Fruit fly (Drosophila melanogaster) whole organism, prepupa: ENCODE data around the gene spn-F.

ENCODE experiments used
- Blimp-1 ChIP-seq: fragments of 200-800 bp; sonication (Bioruptor generic); optimal IDR thresholded peaks from 3 replicates; lab custom pipeline; 2017; ENCODE audit warnings: missing biosample characterization, missing genetic modification characterization, mild to moderate bottlenecking, moderate library complexity, missing genetic modification reagents
- CG10669 ChIP-seq: fragments of 200-800 bp; sonication (Bioruptor generic); optimal IDR thresholded peaks from 3 replicates; lab custom pipeline; 2018; ENCODE audit warnings: missing biosample characterization, mild to moderate bottlenecking, missing genetic modification characterization, moderate library complexity
- CG11294 ChIP-seq: fragments of 200-800 bp; sonication (Bioruptor generic); IDR thresholded peaks from 2 replicates; pipeline ENCODE4 v1.3.6; 2022; ENCODE audit warnings: missing biosample characterization, missing genetic modification characterization
- CG11762 ChIP-seq: fragments of 200-800 bp; sonication (Bioruptor generic); optimal IDR thresholded peaks from 3 replicates; lab custom pipeline; 2016; ENCODE audit warnings: missing biosample characterization, missing genetic modification characterization; ENCODE audit not compliant: insufficient read depth
- CG11902 ChIP-seq: fragments of 200-800 bp; sonication (Bioruptor generic); optimal IDR thresholded peaks from 3 replicates; lab custom pipeline; 2016; ENCODE audit warnings: missing biosample characterization, missing genetic modification characterization
- CG15336 ChIP-seq: fragments of 200-800 bp; sonication (Bioruptor generic); IDR thresholded peaks from 2 replicates; pipeline ENCODE4 v1.3.6; 2022; ENCODE audit warnings: missing biosample characterization, missing genetic modification characterization
- CG1621 ChIP-seq: fragments of 200-800 bp; sonication (Bioruptor generic); optimal IDR thresholded peaks from 3 replicates; lab custom pipeline; 2018; ENCODE audit warnings: missing biosample characterization, mild to moderate bottlenecking, missing genetic modification characterization
- CG3032 ChIP-seq: fragments of 200-800 bp; optimal IDR thresholded peaks from 2 replicates; lab custom pipeline; 2019; ENCODE audit warnings: missing biosample characterization, mild to moderate bottlenecking, missing genetic modification characterization, moderate library complexity
- CG31627 ChIP-seq: fragments of 200-800 bp; sonication (Bioruptor generic); optimal IDR thresholded peaks from 3 replicates; lab custom pipeline; 2016; ENCODE audit warnings: missing biosample characterization, missing genetic modification characterization
- CG32006 ChIP-seq: fragments of 200-800 bp; sonication (Bioruptor generic); optimal IDR thresholded peaks from 3 replicates; lab custom pipeline; 2017; ENCODE audit warnings: missing biosample characterization, mild to moderate bottlenecking, missing genetic modification characterization
- CG34406 ChIP-seq: fragments of 200-800 bp; sonication (Bioruptor generic); optimal IDR thresholded peaks from 3 replicates; lab custom pipeline; 2016; ENCODE audit warnings: missing biosample characterization, missing genetic modification characterization
- CG3919 ChIP-seq: fragments of 200-800 bp; sonication (Bioruptor generic); optimal IDR thresholded peaks from 3 replicates; lab custom pipeline; 2016; ENCODE audit warnings: missing biosample characterization, missing genetic modification characterization
- CG4318 ChIP-seq: fragments of 200-800 bp; sonication (Bioruptor generic); optimal IDR thresholded peaks from 3 replicates; lab custom pipeline; 2017; ENCODE audit warnings: missing biosample characterization, mild to moderate bottlenecking, missing genetic modification characterization
- CG6163 ChIP-seq: fragments of 200-800 bp; sonication (Bioruptor generic); IDR thresholded peaks from 3 replicates; pipeline ENCODE4 v1.3.6; 2022; ENCODE audit warnings: missing biosample characterization, missing genetic modification characterization
- CG6276 ChIP-seq: fragments of 200-800 bp; sonication (Bioruptor generic); optimal IDR thresholded peaks from 2 replicates; lab custom pipeline; 2017; ENCODE audit warnings: missing biosample characterization, mild to moderate bottlenecking, missing genetic modification characterization
- CG6792 ChIP-seq: fragments of 200-800 bp; sonication (Bioruptor generic); optimal IDR thresholded peaks from 3 replicates; lab custom pipeline; 2016; ENCODE audit warnings: missing biosample characterization, missing genetic modification characterization
- CG6808 ChIP-seq: fragments of 200-800 bp; sonication (Bioruptor generic); optimal IDR thresholded peaks from 3 replicates; lab custom pipeline; 2017; ENCODE audit warnings: missing biosample characterization, missing genetic modification characterization, mild to moderate bottlenecking, moderate library complexity, missing genetic modification reagents
- CG6854 ChIP-seq: fragments of 200-800 bp; sonication (Bioruptor generic); optimal IDR thresholded peaks from 2 replicates; lab custom pipeline; 2017; ENCODE audit warnings: missing biosample characterization, mild to moderate bottlenecking, missing genetic modification characterization
- CG7368 ChIP-seq: fragments of 200-800 bp; sonication (Bioruptor generic); optimal IDR thresholded peaks from 3 replicates; lab custom pipeline; 2016; ENCODE audit warnings: missing biosample characterization, missing genetic modification characterization
- CG8119 ChIP-seq: fragments of 200-800 bp; sonication (Bioruptor generic); IDR thresholded peaks from 3 replicates; pipeline ENCODE4 v1.3.6; 2022; ENCODE audit warnings: missing biosample characterization, missing genetic modification characterization
- CG8319 ChIP-seq: fragments of 200-800 bp; sonication (Bioruptor generic); optimal IDR thresholded peaks from 3 replicates; lab custom pipeline; 2016; ENCODE audit warnings: missing biosample characterization, missing genetic modification characterization
- CG8632 ChIP-seq: fragments of 200-800 bp; sonication (Bioruptor generic); optimal IDR thresholded peaks from 3 replicates; lab custom pipeline; 2016; ENCODE audit warnings: missing biosample characterization, missing genetic modification characterization
- Eip75B ChIP-seq: fragments of 200-800 bp; sonication (Bioruptor generic); optimal IDR thresholded peaks from 3 replicates; lab custom pipeline; 2016; ENCODE audit warnings: missing biosample characterization, missing genetic modification characterization
- Ets96B ChIP-seq: fragments of 200-800 bp; optimal IDR thresholded peaks from 2 replicates; lab custom pipeline; 2019; ENCODE audit warnings: missing biosample characterization, mild to moderate bottlenecking, missing genetic modification characterization, moderate library complexity
- Gug ChIP-seq: fragments of 200-800 bp; sonication (Bioruptor generic); IDR thresholded peaks from 2 replicates; pipeline ENCODE4 v1.3.6; 2022; ENCODE audit warnings: missing biosample characterization, missing genetic modification characterization
- Hr38 ChIP-seq: sonication (Bioruptor generic); optimal IDR thresholded peaks from 2 replicates; lab custom pipeline; 2016; ENCODE audit warnings: missing biosample characterization, missing genetic modification characterization
- Hr39 ChIP-seq: fragments of 200-800 bp; sonication (Bioruptor generic); optimal IDR thresholded peaks from 2 replicates; lab custom pipeline; 2016; ENCODE audit warnings: missing biosample characterization, missing genetic modification characterization
- Hr4 ChIP-seq: fragments of 200-800 bp; sonication (Bioruptor generic); optimal IDR thresholded peaks from 3 replicates; lab custom pipeline; 2016; ENCODE audit warnings: missing biosample characterization, missing genetic modification characterization
- Lpt ChIP-seq: fragments of 200-800 bp; sonication (Bioruptor generic); optimal IDR thresholded peaks from 3 replicates; lab custom pipeline; 2016; ENCODE audit warnings: missing biosample characterization, missing genetic modification characterization
- Met ChIP-seq: fragments of 200-800 bp; sonication (Bioruptor generic); optimal IDR thresholded peaks from 3 replicates; lab custom pipeline; 2016; ENCODE audit warnings: missing biosample characterization, missing genetic modification characterization
- OdsH ChIP-seq: fragments of 200-800 bp; sonication (Bioruptor generic); optimal IDR thresholded peaks from 3 replicates; lab custom pipeline; 2016; ENCODE audit warnings: missing biosample characterization, missing genetic modification characterization
- Smox ChIP-seq: fragments of 200-800 bp; sonication (Bioruptor generic); optimal IDR thresholded peaks from 3 replicates; lab custom pipeline; 2016; ENCODE audit warnings: missing biosample characterization, missing genetic modification characterization
- Sox102F ChIP-seq: fragments of 200-800 bp; sonication (Bioruptor generic); optimal IDR thresholded peaks from 2 replicates; lab custom pipeline; 2016; ENCODE audit warnings: missing biosample characterization, mild to moderate bottlenecking, missing genetic modification characterization
- Sox14 ChIP-seq: fragments of 200-800 bp; sonication (Bioruptor generic); optimal IDR thresholded peaks from 3 replicates; lab custom pipeline; 2016; ENCODE audit warnings: missing biosample characterization, missing genetic modification characterization
- Sox15 ChIP-seq: fragments of 200-800 bp; sonication (Bioruptor generic); optimal IDR thresholded peaks from 3 replicates; lab custom pipeline; 2016; ENCODE audit warnings: missing biosample characterization, missing genetic modification characterization
- acj6 ChIP-seq: fragments of 200-800 bp; sonication (Bioruptor generic); optimal IDR thresholded peaks from 3 replicates; lab custom pipeline; 2016; ENCODE audit warnings: missing biosample characterization, missing genetic modification characterization
- cyc ChIP-seq: fragments of 200-800 bp; sonication (Bioruptor generic); optimal IDR thresholded peaks from 3 replicates; lab custom pipeline; 2016; ENCODE audit warnings: missing biosample characterization, missing genetic modification characterization
- dac ChIP-seq: fragments of 200-800 bp; sonication (Bioruptor generic); optimal IDR thresholded peaks from 2 replicates; lab custom pipeline; 2017; ENCODE audit warnings: missing biosample characterization, mild to moderate bottlenecking, missing genetic modification characterization
- dsx ChIP-seq: fragments of 200-800 bp; optimal IDR thresholded peaks from 3 replicates; lab custom pipeline; 2019; ENCODE audit warnings: missing biosample characterization, mild to moderate bottlenecking, missing genetic modification characterization, moderate library complexity; ENCODE audit not compliant: poor library complexity, severe bottlenecking
- eg ChIP-seq: fragments of 200-800 bp; sonication (Bioruptor generic); IDR thresholded peaks from 3 replicates; pipeline ENCODE4 v1.3.6; 2022; ENCODE audit warnings: missing biosample characterization, missing genetic modification characterization
- esn ChIP-seq: fragments of 200-800 bp; sonication (Bioruptor generic); optimal IDR thresholded peaks from 2 replicates; lab custom pipeline; 2016; ENCODE audit warnings: missing biosample characterization, mild to moderate bottlenecking, missing genetic modification characterization, moderate library complexity
- fd85E ChIP-seq: fragments of 200-800 bp; sonication (Bioruptor generic); optimal IDR thresholded peaks from 3 replicates; lab custom pipeline; 2016; ENCODE audit warnings: missing biosample characterization, missing genetic modification characterization
- lz ChIP-seq: fragments of 200-800 bp; sonication (Bioruptor generic); optimal IDR thresholded peaks from 3 replicates; lab custom pipeline; 2016; ENCODE audit warnings: missing biosample characterization, missing genetic modification characterization
- net ChIP-seq: fragments of 200-800 bp; sonication (Bioruptor generic); optimal IDR thresholded peaks from 3 replicates; lab custom pipeline; 2016; ENCODE audit warnings: missing biosample characterization, missing genetic modification characterization
- spab ChIP-seq: fragments of 200-800 bp; sonication (Bioruptor generic); optimal IDR thresholded peaks from 2 replicates; lab custom pipeline; 2017; ENCODE audit warnings: missing biosample characterization, mild to moderate bottlenecking, missing genetic modification characterization, missing genetic modification reagents
- ss ChIP-seq, 2 experiments: fragments of 200-800 bp; sonication (Bioruptor generic); optimal IDR thresholded peaks; 2 replicates in 1 of 2; 3 replicates in 1 of 2; lab custom pipeline; 2017 to 2018; ENCODE audit warnings: mild to moderate bottlenecking in 2 of 2, missing biosample characterization in 2 of 2, missing genetic modification characterization in 2 of 2, moderate library complexity in 1 of 2
- svp ChIP-seq: fragments of 200-800 bp; sonication (Bioruptor generic); peaks from one replicate; lab custom pipeline; 2016; ENCODE audit warnings: missing biosample characterization, missing genetic modification characterization
- topi ChIP-seq: fragments of 200-800 bp; sonication (Bioruptor generic); optimal IDR thresholded peaks from 3 replicates; lab custom pipeline; 2016; ENCODE audit warnings: missing biosample characterization, missing genetic modification characterization
- vri ChIP-seq: fragments of 200-800 bp; sonication (Bioruptor generic); optimal IDR thresholded peaks from 3 replicates; lab custom pipeline; 2016; ENCODE audit warnings: missing biosample characterization, mild to moderate bottlenecking, missing genetic modification characterization

Gene spn-F

dm6 chr3R:31295694-31296093, 40.8 kb downstream of the spn-F start (continued):
- peak; percentile 39 for TF ChIP-seq Eip75B
- TF ChIP-seq Hr38, result no peak
- peak; percentile 51; the same call in 1 of the 3 replicates for TF ChIP-seq CG6163 (GFP tag; lab: Robert Waterston, UW)
- TF ChIP-seq CG6808 (GFP tag; lab: Kevin White, UChicago), result peak; percentile 39
- peak; percentile 50 for TF ChIP-seq cyc (GFP tag; lab: Kevin White, UChicago)
- peak; percentile 49 for TF ChIP-seq CG31627
- no peak for TF ChIP-seq vri (GFP tag; lab: Kevin White, UChicago)
- peak; percentile 58 for TF ChIP-seq Ets96B (tag; lab: Kevin White, UChicago)

- TF ChIP-seq CG11902 (GFP tag; lab: Kevin White, UChicago) (no peak), Sox14 (peak; percentile 41), CG8632 (GFP tag; lab: Kevin White, UChicago) (peak; percentile 22), CG1621 (no peak), dac (GFP tag; lab: Kevin White, UChicago) (no peak), Sox102F (GFP tag; lab: Kevin White, UChicago) (peak; percentile 74), Blimp-1 (GFP tag; lab: Kevin White, UChicago) (no peak), dsx (GFP tag; lab: Kevin White, UChicago) (no peak), Hr39 (GFP tag; lab: Kevin White, UChicago) (peak; percentile 56), fd85E (GFP tag; lab: Kevin White, UChicago) (no peak), OdsH (GFP tag; lab: Kevin White, UChicago) (peak; percentile 9), Sox15 (GFP tag; lab: Kevin White, UChicago) (no peak), esn (GFP tag; lab: Kevin White, UChicago) (peak; percentile 70), acj6 (peak; percentile 25), Smox (GFP tag; lab: Kevin White, UChicago) (peak; percentile 56), CG3032 (tag; lab: Kevin White, UChicago) (no peak), CG6163 (GFP tag; lab: Robert Waterston, UW) (0 out of 3 replicates have a peak, but pooled peaks have one; percentile 12), lz (GFP tag; lab: Kevin White, UChicago) (peak; percentile 41), topi (GFP tag; lab: Kevin White, UChicago) (peak; percentile 45), CG10669 (GFP tag; lab: Kevin White, UChicago) (no peak), CG34406 (GFP tag; lab: Kevin White, UChicago) (peak; percentile 3), CG6854 (GFP tag; lab: Kevin White, UChicago) (no peak), CG11294 (GFP tag; lab: Robert Waterston, UW) (no peak), net (no peak), CG6276 (GFP tag; lab: Kevin White, UChicago) (no peak), ss (GFP tag; optimal IDR thresholded peaks at IDR 0.05; lab: Kevin White, UChicago) (no peak), CG6792 (peak; percentile 26), Hr38 (no peak), CG8319 (GFP tag; lab: Kevin White, UChicago) (no peak), Met (GFP tag; lab: Kevin White, UChicago) (peak; percentile 73), cyc (GFP tag; lab: Kevin White, UChicago) (peak; percentile 44), CG15336 (GFP tag; lab: Robert Waterston, UW) (no peak), eg (GFP tag; lab: Robert Waterston, UW) (no peak), Hr4 (GFP tag; lab: Kevin White, UChicago) (no peak), CG31627 (peak; percentile 54), Ets96B (tag; lab: Kevin White, UChicago) (no peak), CG11762 (no peak), CG3919 (peak; percentile 14), Eip75B (peak; percentile 11), spab (GFP tag; lab: Kevin White, UChicago) (no peak), CG4318 (GFP tag; lab: Kevin White, UChicago) (no peak), CG6808 (GFP tag; lab: Kevin White, UChicago) (no peak), CG7368 (GFP tag; lab: Kevin White, UChicago) (no peak), CG8119 (GFP tag; lab: Robert Waterston, UW) (no peak), CG32006 (peak; percentile 4), vri (GFP tag; lab: Kevin White, UChicago) (peak; percentile 19), Lpt (no peak), Gug (no peak), svp (GFP tag; lab: Kevin White, UChicago) (peak; percentile 92)
These were observed 42.1 kb downstream of the spn-F start for dm6 chr3R:31296989-31297388.
